Worm (Caenorhabditis elegans) whole organism, late embryonic: ENCODE data around the gene rcat-1.
A peak's percentile ranks its signal among the peaks of the same experiment; 100 is the strongest.

Source experiments
- T23F11.4 ChIP-seq: fragments of 200-800 bp; sonication (Bioruptor generic); optimal IDR thresholded peaks from 2 replicates; lab custom pipeline; 2018; ENCODE audit warnings: mild to moderate bottlenecking, missing genetic modification characterization, missing compliant biosample characterization
- ama-1 ChIP-seq: fragments of 150-350 bp; optimal IDR thresholded peaks from 2 replicates; lab custom pipeline; 2014
- ceh-31 ChIP-seq: sonication (generic microtip); optimal IDR thresholded peaks from 2 replicates; lab custom pipeline; 2016; ENCODE audit warnings: missing genetic modification characterization, missing compliant biosample characterization
- ceh-9 ChIP-seq: sonication (generic microtip); optimal IDR thresholded peaks from 2 replicates; lab custom pipeline; 2016; ENCODE audit warnings: mild to moderate bottlenecking, missing genetic modification characterization, inconsistent platforms, missing compliant biosample characterization
- ets-4 ChIP-seq: sonication (generic microtip); optimal IDR thresholded peaks from 2 replicates; lab custom pipeline; 2016; ENCODE audit warnings: missing genetic modification characterization, missing compliant biosample characterization
- eyg-1 ChIP-seq: sonication (generic microtip); optimal IDR thresholded peaks from 2 replicates; lab custom pipeline; 2016; ENCODE audit warnings: missing genotype, missing genetic modification characterization, missing compliant biosample characterization
- fkh-10 ChIP-seq: fragments of 150-350 bp; optimal IDR thresholded peaks from 2 replicates; lab custom pipeline; 2014; ENCODE audit warnings: missing biosample characterization, missing genetic modification reagents, missing genetic modification characterization
- nhr-11 ChIP-seq: fragments of 150-350 bp; optimal IDR thresholded peaks from 2 replicates; lab custom pipeline; 2014; ENCODE audit warnings: missing biosample characterization, missing genetic modification characterization
- pat-9 ChIP-seq: fragments of 200-800 bp; sonication (Bioruptor generic); optimal IDR thresholded peaks from 2 replicates; lab custom pipeline; 2018; ENCODE audit warnings: mild to moderate bottlenecking, missing genetic modification characterization, moderate library complexity, missing compliant biosample characterization
- pha-4 ChIP-seq: fragments of 150-350 bp; optimal IDR thresholded peaks from 2 replicates; lab custom pipeline; 2018; ENCODE audit warnings: missing biosample characterization, missing genetic modification reagents, missing genetic modification characterization
- ref-2 ChIP-seq: sonication (generic microtip); optimal IDR thresholded peaks from 2 replicates; lab custom pipeline; 2016; ENCODE audit warnings: missing genetic modification characterization, missing compliant biosample characterization
- tbx-7 ChIP-seq: sonication (generic microtip); optimal IDR thresholded peaks from 2 replicates; lab custom pipeline; 2016; ENCODE audit warnings: missing genotype, missing genetic modification characterization, missing compliant biosample characterization
- unc-3 ChIP-seq, 2 experiments: fragments of 200-800 bp in 1 of 2; sonication (Bioruptor generic) in 1 of 2; sonication (generic microtip) in 1 of 2; conservative IDR thresholded peaks in 1 of 2; optimal IDR thresholded peaks in 1 of 2; 2 replicates each; pipeline versions ENCODE4 v1.3.6 to Lab custom; 2016 to 2022; ENCODE audit warnings: missing compliant biosample characterization in 2 of 2, missing genetic modification characterization in 2 of 2, missing genetic modification reagents in 1 of 2

DNA sequence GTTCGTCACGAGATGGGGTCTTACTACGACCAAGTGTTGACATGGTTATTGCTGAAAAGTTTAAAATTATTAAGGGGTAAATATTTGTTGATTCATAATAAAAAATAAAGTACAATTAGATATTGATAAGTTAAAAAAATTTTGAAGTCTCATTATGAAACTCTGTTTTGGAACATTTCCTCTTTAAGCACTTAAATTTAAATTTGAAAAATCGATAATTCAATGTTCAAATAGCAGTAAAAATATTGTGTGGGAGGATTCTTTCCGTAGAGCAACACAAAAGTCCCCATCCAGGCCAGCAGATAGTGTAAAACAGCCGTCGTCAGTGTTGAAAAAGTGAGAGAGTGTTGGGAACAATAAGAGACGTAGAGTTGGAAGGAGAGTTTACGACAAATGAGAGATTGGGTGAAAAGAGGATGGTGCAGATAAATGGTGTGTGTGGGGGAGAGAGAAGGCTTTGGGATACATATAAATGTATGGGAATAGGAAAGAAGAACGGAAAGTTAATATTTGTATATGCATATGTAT, 9.0 kb upstream of the rcat-1 start, which contains the start of gene pat-6:
- TF ChIP-seq ceh-31 (tag; lab: Kevin White, UChicago), result peak; percentile 36
- no peak for TF ChIP-seq ceh-9 (tag; lab: Kevin White, UChicago)
- no peak for TF ChIP-seq ref-2
- no peak for TF ChIP-seq fkh-10 (GFP tag; lab: Kevin White, UChicago)
- no peak for TF ChIP-seq ama-1 (lab: Kevin White, UChicago)
- TF ChIP-seq pha-4 (tag; lab: Kevin White, UChicago), result no peak
- no peak for TF ChIP-seq unc-3 (GFP tag; conservative IDR thresholded peaks at IDR 0.05; lab: Robert Waterston, UW)
- TF ChIP-seq unc-3 (tag; optimal IDR thresholded peaks at IDR 0.05; lab: Kevin White, UChicago), result no peak
- no peak for TF ChIP-seq pat-9 (tag; lab: Kevin White, UChicago)
- no peak for TF ChIP-seq eyg-1 (tag; lab: Kevin White, UChicago)
- no peak for TF ChIP-seq tbx-7 (tag; lab: Kevin White, UChicago)
- TF ChIP-seq ets-4 (tag; lab: Kevin White, UChicago), result no peak
- TF ChIP-seq nhr-11, result no peak
- no peak for TF ChIP-seq T23F11.4 (GFP tag; lab: Kevin White, UChicago)
